Worm (Caenorhabditis elegans) whole organism, L1 larva: ENCODE results near the gene mua-3.
"Not testable (repeated sequence)": the region's sequence is repeated elsewhere in the genome, so short reads cannot be mapped to it uniquely, and the experiment has no call there.

ENCODE experiments used
- nhr-12 ChIP-seq: sonication (generic microtip); optimal IDR thresholded peaks from 2 replicates; lab custom pipeline; 2017; ENCODE audit warnings: missing biosample characterization, missing genetic modification characterization
- nhr-76 ChIP-seq: sonication (generic microtip); optimal IDR thresholded peaks from 2 replicates; lab custom pipeline; 2017; ENCODE audit warnings: missing biosample characterization, missing genetic modification characterization

DNA sequence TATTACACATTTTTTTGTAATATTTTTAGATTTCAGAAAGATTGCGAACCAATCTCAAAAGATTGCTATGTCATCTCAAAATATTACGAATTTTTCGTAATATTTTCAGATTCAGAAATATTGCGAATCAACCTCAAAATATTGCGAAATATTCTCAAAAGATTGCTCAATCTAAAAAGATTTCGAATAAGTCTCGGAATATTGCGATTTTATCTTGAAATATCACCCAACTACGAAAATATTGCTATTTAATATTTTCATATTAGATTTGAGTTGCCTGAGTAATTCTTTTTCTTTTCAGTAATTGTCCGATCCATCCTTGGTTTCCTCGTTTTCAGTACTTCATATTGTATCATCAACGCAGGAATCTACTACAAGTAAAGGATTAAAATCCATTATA, 61.4 kb downstream of the mua-3 start, which contains the start of gene Y70G10A.4:
- not testable (repeated sequence) for TF ChIP-seq nhr-12 (tag; lab: Kevin White, UChicago); nhr-76
